Fruit fly (Drosophila melanogaster): ENCODE results near the gene Btk.

DNA sequence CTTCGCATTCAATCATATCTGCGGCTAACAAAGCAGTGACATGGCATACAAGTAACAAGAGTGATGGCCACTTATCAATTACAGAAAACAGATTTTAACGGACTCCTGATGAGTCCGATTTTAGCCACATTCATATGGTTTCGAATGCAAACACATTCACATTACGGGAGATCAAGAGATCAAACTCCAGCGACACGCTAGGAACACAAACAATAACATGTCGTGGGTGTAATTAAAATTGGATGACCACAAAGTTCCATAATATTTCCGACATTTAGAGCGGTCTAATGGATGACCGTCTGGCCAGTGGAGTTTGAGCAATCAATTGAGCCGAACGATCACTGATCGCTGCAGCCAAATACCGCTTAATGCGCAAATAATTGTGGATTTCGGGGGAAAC lies 58.7 kb downstream of the Btk start, which contains the start of gene CG14277:
- TF ChIP-seq Stat92E (GFP tag; optimal IDR thresholded peaks at IDR 0.05) (no peak), Aef1 (GFP tag; IDR thresholded peaks at IDR 0.05) (no peak), Drgx (GFP tag; IDR thresholded peaks at IDR 0.05) (no peak), insv (GFP tag; optimal IDR thresholded peaks at IDR 0.05) (no peak), CG6175 (GFP tag; IDR thresholded peaks at IDR 0.05) (no peak), lmd (GFP tag; IDR thresholded peaks at IDR 0.05) (no peak), nerfin-1 (tag; optimal IDR thresholded peaks at IDR 0.05) (no peak), CG8765 (GFP tag; IDR thresholded peaks at IDR 0.05) (no peak), Asciz (GFP tag; optimal IDR thresholded peaks at IDR 0.05) (no peak), cg (GFP tag; optimal IDR thresholded peaks at IDR 0.05) (no peak)

Data from whole organism, embryonic.